Worm (Caenorhabditis elegans): ENCODE data around the gene Y14H12B.1.

ce11 chrII:3967061-3967460 lies 32.8 kb downstream of the Y14H12B.1 start:
- TF ChIP-seq unc-62 (GFP tag; optimal IDR thresholded peaks at IDR 0.05) (no peak), nhr-23 (tag; optimal IDR thresholded peaks at IDR 0.05) (no peak), ztf-4 (tag; optimal IDR thresholded peaks at IDR 0.05) (no peak), nhr-77 (tag; optimal IDR thresholded peaks at IDR 0.05) (no peak), nhr-237 (tag; optimal IDR thresholded peaks at IDR 0.05) (no peak), nhr-11 (tag; optimal IDR thresholded peaks at IDR 0.05) (no peak), fkh-10 (GFP tag; optimal IDR thresholded peaks at IDR 0.05) (no peak), pqm-1 (tag; optimal IDR thresholded peaks at IDR 0.05) (no peak), nhr-28 (tag; optimal IDR thresholded peaks at IDR 0.05) (no peak), ceh-82 (tag; optimal IDR thresholded peaks at IDR 0.05) (no peak), R02D3.7 (tag; optimal IDR thresholded peaks at IDR 0.05) (no peak), ama-1 (optimal IDR thresholded peaks at IDR 0.05) (no peak), nhr-76 (tag; optimal IDR thresholded peaks at IDR 0.05) (no peak), sea-2 (GFP tag; optimal IDR thresholded peaks at IDR 0.05) (no peak)

All from whole organism, L3 larva.